Fruit fly (Drosophila melanogaster): Measurements from ENCODE around the gene Ag5r2.
A peak's percentile ranks its signal among the peaks of the same experiment; 100 is the strongest.

Ag5r2 gene

DNA sequence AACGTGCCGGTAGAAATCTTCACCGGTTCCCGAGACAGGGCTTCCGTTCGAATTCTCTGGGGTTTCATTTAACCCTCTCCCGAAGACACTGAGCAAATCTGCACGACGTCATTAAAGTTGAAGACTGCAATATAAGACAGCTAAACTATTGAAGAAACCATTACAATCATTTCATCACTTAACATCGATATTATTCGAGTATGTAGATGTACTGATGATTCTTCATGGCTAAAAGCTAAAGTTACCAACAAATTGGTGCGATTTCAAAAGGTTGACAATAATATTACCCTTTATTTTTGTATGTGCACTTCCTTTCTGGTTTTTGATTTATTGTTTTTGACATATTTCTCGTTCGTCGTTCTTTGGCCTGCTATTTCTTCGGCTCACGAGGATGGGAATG lies 33.4 kb downstream of the Ag5r2 start (continued):
- TF ChIP-seq lz (GFP tag; optimal IDR thresholded peaks at IDR 0.05) (peak; percentile 70), Ets21C (GFP tag; optimal IDR thresholded peaks at IDR 0.05) (peak; percentile 65), Hr4 (GFP tag; optimal IDR thresholded peaks at IDR 0.05) (no peak), salr (GFP tag; optimal IDR thresholded peaks at IDR 0.05) (no peak), CG3032 (tag; optimal IDR thresholded peaks at IDR 0.05) (peak; percentile 32), CG3919 (GFP tag; optimal IDR thresholded peaks at IDR 0.05) (peak; percentile 28), Eip75B (GFP tag; optimal IDR thresholded peaks at IDR 0.05) (peak; percentile 35), net (GFP tag; optimal IDR thresholded peaks at IDR 0.05) (no peak), CG9139 (GFP tag; optimal IDR thresholded peaks at IDR 0.05) (no peak), Eip93F (GFP tag; optimal IDR thresholded peaks at IDR 0.05) (peak; percentile 24), Lpt (GFP tag; optimal IDR thresholded peaks at IDR 0.05) (no peak), pdm3 (GFP tag; optimal IDR thresholded peaks at IDR 0.05) (peak; percentile 60), CG34406 (GFP tag; optimal IDR thresholded peaks at IDR 0.05) (peak; percentile 37), CG10631 (GFP tag; optimal IDR thresholded peaks at IDR 0.05) (peak; percentile 34), fkh (GFP tag; optimal IDR thresholded peaks at IDR 0.05) (no peak), fd59A (GFP tag; optimal IDR thresholded peaks at IDR 0.05) (peak; percentile 12), CG6854 (GFP tag; optimal IDR thresholded peaks at IDR 0.05) (no peak), acj6 (GFP tag; optimal IDR thresholded peaks at IDR 0.05) (peak; percentile 55), Hr38 (GFP tag; optimal IDR thresholded peaks at IDR 0.05) (no peak), CG10669 (GFP tag; optimal IDR thresholded peaks at IDR 0.05) (peak; percentile 38), dsx (GFP tag; optimal IDR thresholded peaks at IDR 0.05; ENCODE audit: poor library complexity, severe bottlenecking) (peak; percentile 26), spab (GFP tag; optimal IDR thresholded peaks at IDR 0.05) (peak; percentile 21)

DNA sequence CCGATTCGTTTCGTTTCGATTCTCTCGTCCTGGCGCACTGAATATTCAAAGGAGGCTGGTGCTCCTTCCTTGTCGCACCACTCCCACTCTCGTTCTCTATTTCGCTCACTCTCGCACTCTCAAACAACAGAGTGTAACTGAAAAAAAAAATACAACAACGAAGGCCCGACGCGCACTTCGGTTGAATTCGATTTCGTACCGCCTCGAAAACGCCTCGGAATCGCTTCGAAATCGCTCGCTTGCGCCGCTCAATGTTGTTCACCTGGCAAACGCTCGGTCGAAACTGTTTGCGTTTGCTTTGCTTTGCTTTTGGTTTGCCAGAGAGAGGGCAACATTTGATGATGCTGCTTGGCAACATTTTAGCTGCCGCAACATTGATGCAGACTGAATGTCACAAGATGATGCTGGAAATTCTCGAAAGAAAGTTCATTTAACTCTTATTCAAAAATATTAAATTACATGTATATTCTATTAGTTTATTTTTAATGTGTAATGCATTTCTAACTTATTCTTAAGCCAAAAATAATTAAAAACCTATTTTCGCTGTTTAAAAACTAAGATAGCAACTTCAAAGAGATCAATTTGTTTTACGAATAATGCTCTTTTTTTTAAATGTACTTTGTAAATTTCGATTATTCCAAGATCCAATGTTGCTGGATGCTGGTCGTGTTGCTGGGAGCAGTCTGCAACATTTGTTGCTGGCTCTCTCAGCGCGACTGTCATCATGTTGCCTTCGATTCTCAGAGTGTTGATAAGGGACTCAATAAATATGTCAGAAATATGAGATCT lies 34.6 kb downstream of the Ag5r2 start, which contains the start of gene NetB:
Gene NetB (minus strand): TSS at position 291 of the 789 bp plus-strand sequence.
- no peak for TF ChIP-seq Gug (GFP tag; IDR thresholded peaks at IDR 0.05)
- TF ChIP-seq Sox14 (GFP tag; optimal IDR thresholded peaks at IDR 0.05): no peak
- TF ChIP-seq fkh (GFP tag; optimal IDR thresholded peaks at IDR 0.05): peak; percentile 17
- TF ChIP-seq pdm3 (GFP tag; optimal IDR thresholded peaks at IDR 0.05): peak; percentile 9
- no peak for TF ChIP-seq CG8632 (GFP tag; optimal IDR thresholded peaks at IDR 0.05)
- TF ChIP-seq OdsH (GFP tag; optimal IDR thresholded peaks at IDR 0.05): no peak
- TF ChIP-seq lz (GFP tag; optimal IDR thresholded peaks at IDR 0.05): no peak
- no peak for TF ChIP-seq CG1621 (tag; optimal IDR thresholded peaks at IDR 0.05)
- TF ChIP-seq topi (GFP tag; optimal IDR thresholded peaks at IDR 0.05): no peak
- no peak for TF ChIP-seq CG4318 (GFP tag; optimal IDR thresholded peaks at IDR 0.05)
- no peak for TF ChIP-seq Ets21C (GFP tag; optimal IDR thresholded peaks at IDR 0.05)
- TF ChIP-seq CG34406 (GFP tag; optimal IDR thresholded peaks at IDR 0.05): no peak
- TF ChIP-seq CG11762 (GFP tag; optimal IDR thresholded peaks at IDR 0.05; ENCODE audit: insufficient read depth): no peak
- TF ChIP-seq cyc (GFP tag; optimal IDR thresholded peaks at IDR 0.05): no peak
- peak in 1 of 2 experiments; percentile 10 for TF ChIP-seq salr (GFP tag; optimal IDR thresholded peaks at IDR 0.05)
- no peak for TF ChIP-seq esn (GFP tag; optimal IDR thresholded peaks at IDR 0.05)
- no peak for TF ChIP-seq Ets96B (tag; optimal IDR thresholded peaks at IDR 0.05)
- no peak for TF ChIP-seq CG31627 (GFP tag; optimal IDR thresholded peaks at IDR 0.05)
- no peak for TF ChIP-seq Met (GFP tag; optimal IDR thresholded peaks at IDR 0.05)
- TF ChIP-seq Hr39 (GFP tag; optimal IDR thresholded peaks at IDR 0.05): no peak
- no peak for TF ChIP-seq achi (GFP tag; optimal IDR thresholded peaks at IDR 0.05)
- peak; percentile 40 for TF ChIP-seq svp (GFP tag)
- TF ChIP-seq CG11294 (GFP tag; IDR thresholded peaks at IDR 0.05): no peak; the same call in 1 of the 2 replicates
- no peak for TF ChIP-seq CG8319 (GFP tag; optimal IDR thresholded peaks at IDR 0.05)
- no peak for TF ChIP-seq acj6 (GFP tag; optimal IDR thresholded peaks at IDR 0.05)
- TF ChIP-seq Smox (GFP tag; optimal IDR thresholded peaks at IDR 0.05): no peak
- TF ChIP-seq net (GFP tag; optimal IDR thresholded peaks at IDR 0.05): no peak
- TF ChIP-seq CG3919 (GFP tag; optimal IDR thresholded peaks at IDR 0.05): no peak
- no peak for TF ChIP-seq Sox15 (GFP tag; optimal IDR thresholded peaks at IDR 0.05)
- TF ChIP-seq fd59A (GFP tag; optimal IDR thresholded peaks at IDR 0.05): no peak
- TF ChIP-seq ss (GFP tag; optimal IDR thresholded peaks at IDR 0.05): peak in 1 of 2 experiments; percentile 1
- TF ChIP-seq CG6163 (GFP tag; IDR thresholded peaks at IDR 0.05): peak; percentile 9; the same call in 1 of the 3 replicates
- no peak for TF ChIP-seq Eip75B (GFP tag; optimal IDR thresholded peaks at IDR 0.05)
- TF ChIP-seq CG10669 (GFP tag; optimal IDR thresholded peaks at IDR 0.05): no peak
- no peak for TF ChIP-seq vri (GFP tag; optimal IDR thresholded peaks at IDR 0.05)
- no peak for TF ChIP-seq CG3032 (tag; optimal IDR thresholded peaks at IDR 0.05)
- no peak for TF ChIP-seq CG16779 (tag; optimal IDR thresholded peaks at IDR 0.05)
- TF ChIP-seq Hr38 (GFP tag; optimal IDR thresholded peaks at IDR 0.05): no peak
- 0 out of 3 replicates have a peak, but pooled peaks have one; percentile 13 for TF ChIP-seq CG8119 (GFP tag; IDR thresholded peaks at IDR 0.05)

Measured in whole organism, prepupa.